Fruit fly (Drosophila melanogaster): ENCODE data around the gene Ccdc39.

The Ccdc39 gene

DNA sequence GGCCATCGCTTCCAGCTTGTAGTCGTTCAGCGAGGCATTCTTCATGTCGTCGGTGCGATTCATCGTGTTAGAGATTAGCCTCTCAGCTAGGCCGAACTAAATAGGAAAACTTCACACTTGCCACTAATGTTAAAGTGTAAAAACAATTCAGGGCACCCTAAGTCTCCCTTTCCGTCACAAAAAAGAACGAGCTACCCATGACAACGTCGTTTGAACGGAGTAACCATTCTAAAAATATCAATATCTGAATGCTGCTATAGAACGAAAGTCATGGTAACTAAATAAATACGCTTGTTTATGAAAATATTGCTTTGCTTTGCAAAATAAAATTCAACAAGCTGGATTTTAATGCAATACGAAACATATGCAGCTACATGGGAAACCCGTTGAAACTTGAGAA lies at the start of gene Ccdc39:
Gene Ccdc39 (minus strand): TSS at position 101 of the 400 bp plus-strand sequence.
- no peak for TF ChIP-seq CG8478 (optimal IDR thresholded peaks at IDR 0.05)
- no peak for TF ChIP-seq psq (optimal IDR thresholded peaks at IDR 0.05)
- TF ChIP-seq Dll (optimal IDR thresholded peaks at IDR 0.05) = no peak
- no peak for TF ChIP-seq usp (GFP tag; optimal IDR thresholded peaks at IDR 0.05)
- TF ChIP-seq pan (optimal IDR thresholded peaks at IDR 0.05) = no peak
- no peak for TF ChIP-seq EcR (GFP tag; optimal IDR thresholded peaks at IDR 0.05)

DNA sequence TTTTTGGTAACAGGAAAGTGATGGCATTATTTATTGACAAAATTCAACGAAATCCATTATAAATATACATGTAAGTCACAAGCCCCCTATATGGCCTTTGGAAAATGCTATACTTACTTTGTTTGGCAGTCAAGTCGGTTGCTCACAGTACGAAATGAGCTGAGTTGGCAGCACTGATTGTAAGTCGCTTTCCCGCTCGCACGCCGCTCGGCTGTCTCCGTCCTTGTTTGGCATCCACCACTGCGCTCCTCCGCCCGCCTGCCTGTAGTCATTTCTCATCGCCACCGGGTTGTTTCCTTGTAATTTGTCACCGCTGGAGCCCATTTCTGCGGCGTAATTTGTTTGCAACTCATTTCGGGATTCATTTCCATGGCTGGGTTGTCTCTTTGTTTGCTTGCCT lies 49.1 kb upstream of the Ccdc39 start:
- TF ChIP-seq EcR (GFP tag; optimal IDR thresholded peaks at IDR 0.05) = no peak
- TF ChIP-seq CG8478 (optimal IDR thresholded peaks at IDR 0.05) = no peak
- no peak for TF ChIP-seq Dll (optimal IDR thresholded peaks at IDR 0.05)
- TF ChIP-seq usp (GFP tag; optimal IDR thresholded peaks at IDR 0.05) = no peak
- TF ChIP-seq pan (optimal IDR thresholded peaks at IDR 0.05) = no peak
- no peak for TF ChIP-seq psq (optimal IDR thresholded peaks at IDR 0.05)

DNA sequence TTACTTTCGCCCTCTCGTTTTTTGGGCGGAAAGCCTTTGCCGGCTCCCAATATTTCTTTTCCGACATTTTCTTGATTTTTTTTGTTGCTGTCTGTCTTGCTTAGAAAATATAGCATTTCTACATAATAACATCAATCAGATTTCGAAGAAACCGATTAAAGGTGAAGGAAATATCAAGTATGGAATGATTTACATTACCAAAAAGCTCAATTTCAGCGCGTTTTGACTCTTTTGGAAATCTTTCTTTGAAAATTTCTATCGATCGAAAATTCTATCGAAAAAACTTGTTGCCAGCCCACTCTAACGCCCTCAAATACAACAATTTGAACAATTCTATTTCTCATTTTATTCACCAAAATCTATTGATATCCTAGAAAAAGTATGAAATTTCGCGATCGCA lies 46.7 kb upstream of the Ccdc39 start, which contains the start of gene CG14659:
Gene CG14659 (minus strand): TSS at position 101 of the 400 bp plus-strand sequence.
- TF ChIP-seq Dll (optimal IDR thresholded peaks at IDR 0.05) (no peak), usp (GFP tag; optimal IDR thresholded peaks at IDR 0.05) (no peak), pan (optimal IDR thresholded peaks at IDR 0.05) (no peak), CG8478 (optimal IDR thresholded peaks at IDR 0.05) (no peak), EcR (GFP tag; optimal IDR thresholded peaks at IDR 0.05) (no peak), psq (optimal IDR thresholded peaks at IDR 0.05) (no peak)

DNA sequence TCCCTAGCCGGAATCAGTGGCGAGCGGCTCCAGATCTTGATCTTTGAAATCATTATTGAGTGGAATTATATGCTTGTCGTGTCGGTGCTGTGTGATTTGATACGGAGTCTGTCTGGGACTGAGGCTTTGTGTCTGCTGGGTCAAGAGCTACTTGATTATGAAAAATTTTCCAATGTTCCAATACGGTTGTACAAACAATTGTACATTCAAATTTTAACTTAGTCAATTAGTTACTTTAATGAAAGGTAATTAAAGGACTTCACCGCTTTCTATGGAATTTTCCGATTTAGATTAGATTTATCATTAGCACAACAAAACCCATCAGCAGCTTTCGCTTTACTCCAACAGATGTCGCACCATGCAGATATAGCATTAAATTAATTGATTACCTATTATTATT lies 45.9 kb upstream of the Ccdc39 start, which contains the start of gene CG14658:
Gene CG14658 (minus strand): TSS at position 101 of the 400 bp plus-strand sequence.
- no peak for TF ChIP-seq Dll (optimal IDR thresholded peaks at IDR 0.05)
- no peak for TF ChIP-seq psq (optimal IDR thresholded peaks at IDR 0.05)
- TF ChIP-seq CG8478 (optimal IDR thresholded peaks at IDR 0.05) = no peak
- TF ChIP-seq EcR (GFP tag; optimal IDR thresholded peaks at IDR 0.05) = no peak
- no peak for TF ChIP-seq usp (GFP tag; optimal IDR thresholded peaks at IDR 0.05)
- no peak for TF ChIP-seq pan (optimal IDR thresholded peaks at IDR 0.05)

DNA sequence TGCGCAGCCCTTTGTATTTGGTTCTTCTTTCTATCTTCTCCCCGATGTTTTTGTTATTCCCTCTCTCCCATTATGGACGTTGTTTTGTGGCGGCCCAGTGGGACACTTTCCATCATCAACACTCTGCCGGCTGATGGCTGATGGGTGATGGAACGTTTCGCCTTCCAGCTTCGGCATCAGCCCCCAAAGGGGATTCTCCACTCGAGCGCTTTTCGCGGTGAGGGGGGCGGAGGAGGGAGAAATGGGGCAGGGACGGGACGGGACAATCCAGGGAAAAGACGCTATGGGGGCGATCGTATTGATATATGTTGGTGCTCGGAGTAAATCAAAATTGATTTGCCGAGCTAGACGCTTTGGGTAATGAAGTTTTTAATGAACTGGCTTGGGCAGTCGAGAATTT lies 40.7 kb upstream of the Ccdc39 start:
- no peak for TF ChIP-seq usp (GFP tag; optimal IDR thresholded peaks at IDR 0.05)
- no peak for TF ChIP-seq EcR (GFP tag; optimal IDR thresholded peaks at IDR 0.05)
- TF ChIP-seq Dll (optimal IDR thresholded peaks at IDR 0.05) = no peak
- no peak for TF ChIP-seq CG8478 (optimal IDR thresholded peaks at IDR 0.05)

DNA sequence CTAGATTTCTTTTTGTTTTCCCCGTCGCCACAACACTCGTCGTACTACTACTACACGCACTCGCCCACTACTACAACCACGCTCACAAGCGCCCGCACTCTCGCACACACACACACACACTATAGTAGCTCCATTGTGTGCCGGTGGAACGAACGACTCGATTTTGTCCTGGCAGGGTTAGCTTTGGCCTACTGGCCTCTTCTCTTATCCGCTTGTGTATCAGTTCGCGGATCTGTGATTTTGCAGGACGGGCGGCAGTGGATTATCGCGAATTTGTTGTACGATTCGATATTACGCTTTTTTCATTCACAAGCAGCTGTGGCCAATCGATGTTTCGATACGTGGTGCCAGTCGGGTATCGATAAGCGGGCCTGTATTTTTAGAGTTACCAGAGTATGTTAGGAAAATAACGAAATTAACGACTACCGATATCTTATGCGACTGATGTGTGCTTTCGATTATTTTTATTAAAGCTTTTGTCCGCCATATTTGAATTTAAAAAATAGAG lies 36.6 kb upstream of the Ccdc39 start, which contains the start of gene CG14657:
Gene CG14657 (minus strand): TSS at position 335 of the 508 bp plus-strand sequence.
- TF ChIP-seq Dll (optimal IDR thresholded peaks at IDR 0.05) (no peak), pan (optimal IDR thresholded peaks at IDR 0.05) (no peak), psq (optimal IDR thresholded peaks at IDR 0.05) (no peak), CG8478 (optimal IDR thresholded peaks at IDR 0.05) (no peak), EcR (GFP tag; optimal IDR thresholded peaks at IDR 0.05) (no peak), usp (GFP tag; optimal IDR thresholded peaks at IDR 0.05) (no peak)

DNA sequence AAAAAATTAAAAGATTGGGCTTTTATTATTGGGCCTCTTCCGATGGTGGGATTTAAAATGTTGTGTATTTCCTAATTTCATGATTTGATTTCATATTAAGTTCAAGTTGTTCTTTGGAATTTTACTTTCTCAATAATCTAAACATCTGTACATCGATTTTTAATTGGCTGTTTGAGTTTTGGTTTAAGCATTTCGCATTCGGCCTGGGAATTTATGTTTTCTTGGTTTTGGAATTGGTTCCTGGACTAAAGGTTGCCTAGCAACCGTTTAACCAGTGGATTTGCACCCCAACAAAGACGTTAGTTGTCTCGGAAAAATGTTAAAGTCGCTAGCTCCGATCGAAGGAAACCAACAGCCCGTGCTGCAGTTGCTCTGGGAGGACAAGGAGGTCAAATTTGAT lies 31.5 kb upstream of the Ccdc39 start, which contains the start of gene BBS5:
Gene BBS5 (plus strand): TSS at position 301 of the 400 bp plus-strand sequence.
- TF ChIP-seq usp (GFP tag; optimal IDR thresholded peaks at IDR 0.05) (no peak), EcR (GFP tag; optimal IDR thresholded peaks at IDR 0.05) (no peak), pan (optimal IDR thresholded peaks at IDR 0.05) (no peak), Dll (optimal IDR thresholded peaks at IDR 0.05) (no peak), CG8478 (optimal IDR thresholded peaks at IDR 0.05) (no peak), psq (optimal IDR thresholded peaks at IDR 0.05) (no peak)

DNA sequence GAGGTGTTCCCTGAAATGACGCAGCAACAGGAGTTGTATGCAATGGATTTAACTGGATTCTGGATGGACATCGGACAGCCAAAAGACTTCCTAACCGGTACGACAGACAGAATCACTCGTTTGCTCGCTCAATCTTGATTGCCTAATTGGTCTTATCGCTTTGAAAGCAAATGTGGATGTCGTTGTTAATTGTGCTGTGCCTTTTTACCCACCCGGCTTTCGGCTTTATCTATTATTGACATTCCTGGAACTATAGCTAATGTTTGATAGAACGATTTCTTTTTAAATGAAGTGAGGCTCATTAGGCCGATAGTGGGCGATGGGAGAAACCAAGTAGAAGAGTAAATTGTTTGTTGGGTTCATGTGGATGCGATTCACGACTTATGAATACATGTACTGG lies 30.2 kb upstream of the Ccdc39 start:
- no peak for TF ChIP-seq psq (optimal IDR thresholded peaks at IDR 0.05)
- TF ChIP-seq usp (GFP tag; optimal IDR thresholded peaks at IDR 0.05) = no peak
- no peak for TF ChIP-seq pan (optimal IDR thresholded peaks at IDR 0.05)
- TF ChIP-seq EcR (GFP tag; optimal IDR thresholded peaks at IDR 0.05) = no peak
- TF ChIP-seq Dll (optimal IDR thresholded peaks at IDR 0.05) = no peak
- TF ChIP-seq CG8478 (optimal IDR thresholded peaks at IDR 0.05) = no peak

DNA sequence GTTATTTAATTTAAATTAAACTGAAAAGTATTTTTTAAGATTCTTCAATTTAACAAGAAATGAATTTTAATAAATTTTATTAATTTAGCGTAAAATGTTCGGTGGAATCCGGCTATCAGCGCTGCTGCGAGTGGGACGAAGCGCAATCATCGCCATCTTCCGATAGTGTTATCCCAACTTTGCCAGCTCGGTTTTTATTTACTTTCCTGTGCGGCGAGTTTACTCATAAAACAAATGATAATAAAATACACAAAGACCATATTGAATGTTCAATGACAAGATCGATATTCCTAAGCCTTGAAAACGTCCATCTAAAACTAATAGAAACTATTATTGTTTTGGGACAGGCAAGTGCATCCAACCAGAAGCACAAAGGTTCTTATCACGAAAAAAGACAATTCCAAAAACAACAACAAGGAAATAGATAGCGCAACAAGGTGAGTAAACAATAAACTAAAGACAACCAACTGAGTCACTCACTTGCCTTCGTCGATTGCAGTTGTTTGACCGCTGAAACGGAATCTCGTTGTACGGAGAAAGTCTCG lies 28.7 kb upstream of the Ccdc39 start:
- no peak for TF ChIP-seq psq (optimal IDR thresholded peaks at IDR 0.05)
- no peak for TF ChIP-seq Dll (optimal IDR thresholded peaks at IDR 0.05)
- TF ChIP-seq pan (optimal IDR thresholded peaks at IDR 0.05) = no peak
- TF ChIP-seq EcR (GFP tag; optimal IDR thresholded peaks at IDR 0.05) = no peak
- no peak for TF ChIP-seq CG8478 (optimal IDR thresholded peaks at IDR 0.05)
- no peak for TF ChIP-seq usp (GFP tag; optimal IDR thresholded peaks at IDR 0.05)

DNA sequence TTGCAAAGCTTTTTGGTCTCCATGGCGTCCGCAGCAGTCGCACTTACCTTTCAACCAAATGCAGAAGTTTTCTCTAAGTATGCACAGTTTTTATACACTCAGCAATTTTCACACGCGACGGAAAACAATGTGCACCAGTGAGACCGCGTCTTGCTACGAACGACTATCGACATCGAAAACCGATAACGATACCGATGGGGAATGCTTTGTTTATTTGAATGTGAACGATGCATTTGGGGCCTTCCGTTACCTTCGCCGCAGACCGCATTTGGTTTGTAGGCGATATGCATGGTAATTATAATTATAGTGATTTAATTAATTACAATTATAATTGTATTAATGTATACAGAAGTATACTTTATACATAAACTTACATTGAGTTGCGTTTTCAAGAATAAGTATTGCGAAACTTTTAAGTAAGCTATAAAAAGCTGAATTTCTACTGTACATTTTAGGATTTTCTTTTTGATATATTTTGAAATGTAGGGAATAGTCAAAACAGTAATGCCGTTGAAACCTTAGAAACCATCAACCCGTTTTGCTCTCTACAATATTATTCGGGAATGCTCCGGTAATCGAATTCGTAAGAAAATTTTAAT lies 27.5 kb upstream of the Ccdc39 start, which contains the start of the genes Hus1-like and ctrip:
Gene Hus1-like (minus strand): TSS at position 161 of the 599 bp plus-strand sequence.
Gene ctrip (minus strand): TSS at position 161 of the 599 bp plus-strand sequence.
- TF ChIP-seq CG8478 (optimal IDR thresholded peaks at IDR 0.05) (no peak), usp (GFP tag; optimal IDR thresholded peaks at IDR 0.05) (no peak), Dll (optimal IDR thresholded peaks at IDR 0.05) (no peak), psq (optimal IDR thresholded peaks at IDR 0.05) (no peak), pan (optimal IDR thresholded peaks at IDR 0.05) (no peak), EcR (GFP tag; optimal IDR thresholded peaks at IDR 0.05) (no peak)

DNA sequence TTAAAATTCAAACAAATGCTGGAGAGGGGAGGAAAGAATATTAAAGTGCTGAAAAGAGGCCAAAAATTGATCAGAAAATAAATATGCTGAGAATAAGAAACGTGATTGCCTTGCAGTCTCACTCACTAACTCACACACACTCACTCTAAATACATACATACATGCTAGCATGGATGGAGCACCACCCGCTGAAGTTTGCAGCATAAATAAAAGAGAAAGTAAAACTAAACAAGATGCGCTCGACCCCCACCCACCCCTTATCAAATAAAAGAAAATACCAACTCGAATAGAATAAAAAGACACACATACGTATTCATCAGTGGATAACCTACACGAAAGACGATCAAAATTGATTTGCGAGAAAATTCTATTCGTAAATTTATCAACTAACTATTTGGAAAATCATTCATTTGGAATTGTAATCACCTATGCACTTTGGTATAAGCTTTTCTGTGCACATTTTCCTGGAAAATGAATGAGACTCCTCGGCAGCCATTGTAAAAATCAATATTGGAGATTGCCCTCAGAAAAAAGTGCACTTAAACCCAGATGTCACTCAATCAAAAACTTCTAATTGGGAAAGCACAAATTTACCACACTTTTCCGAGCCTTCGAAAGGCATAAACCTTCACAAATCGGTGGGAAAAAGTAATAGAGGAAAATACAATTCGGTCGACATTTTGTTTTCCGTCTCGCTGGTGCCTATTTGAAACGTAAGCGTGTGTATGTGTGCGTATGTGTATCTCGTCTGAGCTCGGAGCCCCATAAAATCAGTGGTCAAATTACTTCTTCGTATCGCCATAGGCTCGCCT lies 26.8 kb upstream of the Ccdc39 start, which contains the start of gene Gmppb:
Gene Gmppb (plus strand): TSS at position 321 of the 812 bp plus-strand sequence.
- TF ChIP-seq CG8478 (optimal IDR thresholded peaks at IDR 0.05) = no peak
- TF ChIP-seq psq (optimal IDR thresholded peaks at IDR 0.05) = no peak
- no peak for TF ChIP-seq EcR (GFP tag; optimal IDR thresholded peaks at IDR 0.05)
- TF ChIP-seq usp (GFP tag; optimal IDR thresholded peaks at IDR 0.05) = no peak
- TF ChIP-seq Dll (optimal IDR thresholded peaks at IDR 0.05) = no peak
- TF ChIP-seq pan (optimal IDR thresholded peaks at IDR 0.05) = no peak
